Worm (Caenorhabditis elegans) whole organism, L4 larva: Measurements from ENCODE around the gene T26H5.4.
A peak's percentile ranks its signal among the peaks of the same experiment; 100 is the strongest.

Experiments
- F37D6.2 ChIP-seq: sonication (generic microtip); optimal IDR thresholded peaks from 2 replicates; lab custom pipeline; 2016; ENCODE audit warnings: mild to moderate bottlenecking, missing genetic modification characterization, missing compliant biosample characterization
- T26A8.4 ChIP-seq: fragments of 200-800 bp; sonication (Bioruptor generic); IDR thresholded peaks from 2 replicates; pipeline ENCODE4 v1.3.6; 2022; ENCODE audit warnings: missing genetic modification characterization, missing compliant biosample characterization
- aha-1 ChIP-seq: fragments of 150-350 bp; peaks from one replicate; lab custom pipeline; 2014; ENCODE audit warnings: missing biosample characterization, missing genetic modification characterization
- ama-1 ChIP-seq: fragments of 150-350 bp; optimal IDR thresholded peaks from 2 replicates; lab custom pipeline; 2014; ENCODE audit warnings: inconsistent platforms, mixed read lengths
- arid-1 ChIP-seq: fragments of 200-800 bp; sonication (Bioruptor generic); conservative IDR thresholded peaks from 2 replicates; pipeline ENCODE4 v1.3.6; 2022; ENCODE audit warnings: missing genetic modification reagents, missing genetic modification characterization, missing compliant biosample characterization
- attf-4 ChIP-seq: sonication (generic microtip); optimal IDR thresholded peaks from 3 replicates; lab custom pipeline; 2017; ENCODE audit warnings: missing biosample characterization, missing genetic modification characterization
- ceh-32 ChIP-seq: sonication (generic microtip); optimal IDR thresholded peaks from 2 replicates; lab custom pipeline; 2016; ENCODE audit warnings: mild to moderate bottlenecking, missing genetic modification characterization, missing compliant biosample characterization; ENCODE audit not compliant: poor library complexity
- ceh-44 ChIP-seq: fragments of 200-800 bp; sonication (Bioruptor generic); IDR thresholded peaks from 2 replicates; pipeline ENCODE4 v1.3.6; 2022; ENCODE audit warnings: missing genetic modification reagents, missing genetic modification characterization, missing compliant biosample characterization
- ceh-62 ChIP-seq: sonication (generic microtip); optimal IDR thresholded peaks from 2 replicates; lab custom pipeline; 2017; ENCODE audit warnings: missing biosample characterization, missing genetic modification characterization
- ceh-82 ChIP-seq: sonication (generic microtip); optimal IDR thresholded peaks from 2 replicates; lab custom pipeline; 2017; ENCODE audit warnings: missing biosample characterization, missing genetic modification characterization
- cey-2 ChIP-seq: sonication (generic microtip); optimal IDR thresholded peaks from 3 replicates; lab custom pipeline; 2017; ENCODE audit warnings: missing genetic modification characterization, mild to moderate bottlenecking, missing compliant biosample characterization, antibody characterized with exemption, borderline replicate concordance; ENCODE audit not compliant: insufficient read depth
- ctbp-1 ChIP-seq: fragments of 200-800 bp; sonication (Bioruptor generic); IDR thresholded peaks from 2 replicates; pipeline ENCODE4 v1.3.6; 2022; ENCODE audit warnings: missing genetic modification reagents, missing genetic modification characterization, missing compliant biosample characterization
- daf-16 ChIP-seq, 3 experiments: sonication (generic microtip); optimal IDR thresholded peaks; 2 replicates each; lab custom pipeline; 2016 to 2017; ENCODE audit warnings: missing genetic modification characterization in 3 of 3, missing genetic modification reagents in 3 of 3, mild to moderate bottlenecking in 2 of 3, missing compliant biosample characterization in 2 of 3, missing biosample characterization in 1 of 3, moderate library complexity in 1 of 3
- dmd-8 ChIP-seq: fragments of 200-800 bp; sonication (Bioruptor generic); IDR thresholded peaks from 2 replicates; pipeline ENCODE4 v1.3.6; 2022; ENCODE audit warnings: missing genetic modification characterization, missing compliant biosample characterization
- dmd-9 ChIP-seq: fragments of 200-800 bp; sonication (Bioruptor generic); IDR thresholded peaks from 2 replicates; pipeline ENCODE4 v1.3.6; 2022; ENCODE audit warnings: missing genetic modification reagents, missing genetic modification characterization, missing compliant biosample characterization
- dpl-1 ChIP-seq: fragments of 150-350 bp; optimal IDR thresholded peaks from 2 replicates; lab custom pipeline; 2014; ENCODE audit warnings: missing biosample characterization, missing genetic modification reagents, missing genetic modification characterization
- fkh-10 ChIP-seq: fragments of 150-350 bp; optimal IDR thresholded peaks from 2 replicates; lab custom pipeline; 2014; ENCODE audit warnings: missing biosample characterization, missing genetic modification reagents, missing genetic modification characterization
- hmg-1.1 ChIP-seq: fragments of 200-800 bp; sonication (Bioruptor generic); IDR thresholded peaks from 2 replicates; pipeline ENCODE4 v1.3.6; 2022; ENCODE audit warnings: missing genetic modification reagents, missing genetic modification characterization, missing compliant biosample characterization
- lin-13 ChIP-seq: fragments of 150-350 bp; optimal IDR thresholded peaks from 2 replicates; lab custom pipeline; 2014; ENCODE audit warnings: missing biosample characterization, missing genetic modification reagents, missing genetic modification characterization
- lin-39 ChIP-seq: fragments of 150-350 bp; optimal IDR thresholded peaks from 2 replicates; lab custom pipeline; 2014; ENCODE audit warnings: missing biosample characterization, missing genetic modification reagents, missing genetic modification characterization
- lir-3 ChIP-seq: sonication (generic microtip); optimal IDR thresholded peaks from 2 replicates; lab custom pipeline; 2016; ENCODE audit warnings: mild to moderate bottlenecking, missing genetic modification characterization, missing compliant biosample characterization
- lsy-2 ChIP-seq, 2 experiments: fragments of 150-350 bp in 1 of 2; sonication (generic microtip) in 1 of 2; optimal IDR thresholded peaks; 2 replicates each; lab custom pipeline; 2014 to 2017; ENCODE audit warnings: missing biosample characterization in 2 of 2, missing genetic modification characterization in 2 of 2
- mdl-1 ChIP-seq, 2 experiments: fragments of 150-350 bp in 1 of 2; sonication (generic microtip) in 1 of 2; optimal IDR thresholded peaks; 2 replicates each; lab custom pipeline; 2014 to 2017; ENCODE audit warnings: missing biosample characterization in 2 of 2, missing genetic modification characterization in 2 of 2
- nhr-10 ChIP-seq: fragments of 150-350 bp; optimal IDR thresholded peaks from 2 replicates; lab custom pipeline; 2014; ENCODE audit warnings: missing biosample characterization, missing genetic modification characterization
- nhr-102 ChIP-seq: sonication (generic microtip); optimal IDR thresholded peaks from 2 replicates; lab custom pipeline; 2016; ENCODE audit warnings: mild to moderate bottlenecking, missing genetic modification characterization, moderate library complexity, missing compliant biosample characterization
- nhr-11 ChIP-seq: fragments of 150-350 bp; optimal IDR thresholded peaks from 2 replicates; lab custom pipeline; 2014; ENCODE audit warnings: missing biosample characterization, missing genetic modification characterization
- nhr-41 ChIP-seq: fragments of 200-800 bp; sonication (Bioruptor generic); IDR thresholded peaks from 2 replicates; pipeline ENCODE4 v1.3.6; 2022; ENCODE audit warnings: missing genetic modification reagents, missing genetic modification characterization, missing compliant biosample characterization
- nhr-42 ChIP-seq: fragments of 200-800 bp; sonication (Bioruptor generic); IDR thresholded peaks from 2 replicates; pipeline ENCODE4 v1.3.6; 2022; ENCODE audit warnings: missing genetic modification characterization, missing compliant biosample characterization
- nhr-48 ChIP-seq: sonication (generic microtip); optimal IDR thresholded peaks from 2 replicates; lab custom pipeline; 2016; ENCODE audit warnings: mild to moderate bottlenecking, missing genetic modification characterization, missing compliant biosample characterization
- nhr-76 ChIP-seq: fragments of 150-350 bp; optimal IDR thresholded peaks from 2 replicates; lab custom pipeline; 2014; ENCODE audit warnings: missing biosample characterization, missing genetic modification characterization
- rbr-2 ChIP-seq: sonication (generic microtip); optimal IDR thresholded peaks from 2 replicates; lab custom pipeline; 2016; ENCODE audit warnings: missing genotype, missing genetic modification characterization, missing compliant biosample characterization
- saeg-2 ChIP-seq: fragments of 200-800 bp; sonication (Bioruptor generic); IDR thresholded peaks from 2 replicates; pipeline ENCODE4 v1.3.6; 2022; ENCODE audit warnings: missing genetic modification reagents, missing genetic modification characterization, missing compliant biosample characterization
- sdz-12 ChIP-seq: fragments of 200-800 bp; sonication (Bioruptor generic); optimal IDR thresholded peaks from 2 replicates; lab custom pipeline; 2018; ENCODE audit warnings: mild to moderate bottlenecking, missing genetic modification characterization, missing compliant biosample characterization
- set-16 ChIP-seq: fragments of 200-800 bp; sonication (Bioruptor generic); IDR thresholded peaks from 2 replicates; pipeline ENCODE4 v1.3.6; 2022; ENCODE audit warnings: missing genetic modification reagents, missing genetic modification characterization, missing compliant biosample characterization
- skn-1 ChIP-seq: fragments of 150-350 bp; optimal IDR thresholded peaks from 2 replicates; lab custom pipeline; 2014; ENCODE audit warnings: missing biosample characterization, missing genetic modification characterization
- snpc-1.2 ChIP-seq: fragments of 200-800 bp; sonication (Bioruptor generic); IDR thresholded peaks from 2 replicates; pipeline ENCODE4 v1.3.6; 2022; ENCODE audit warnings: missing genetic modification reagents, missing genetic modification characterization, missing compliant biosample characterization
- spr-1 ChIP-seq: sonication (generic microtip); optimal IDR thresholded peaks from 2 replicates; lab custom pipeline; 2016; ENCODE audit warnings: mild to moderate bottlenecking, missing genetic modification characterization, missing compliant biosample characterization
- spr-3 ChIP-seq: fragments of 200-800 bp; sonication (Bioruptor generic); optimal IDR thresholded peaks from 2 replicates; lab custom pipeline; 2018; ENCODE audit warnings: mild to moderate bottlenecking, missing genetic modification characterization, missing compliant biosample characterization
- tag-97 ChIP-seq: fragments of 200-800 bp; sonication (Bioruptor generic); IDR thresholded peaks from 2 replicates; pipeline ENCODE4 v1.3.6; 2022; ENCODE audit warnings: missing genetic modification characterization, missing compliant biosample characterization
- tra-1 ChIP-seq: fragments of 200-800 bp; sonication (Bioruptor generic); IDR thresholded peaks from 2 replicates; pipeline ENCODE4 v1.3.6; 2022; ENCODE audit warnings: missing genetic modification reagents, missing genetic modification characterization, missing compliant biosample characterization
- unc-130 ChIP-seq: sonication (generic microtip); optimal IDR thresholded peaks from 2 replicates; lab custom pipeline; 2016; ENCODE audit warnings: missing genetic modification reagents, missing genetic modification characterization, missing compliant biosample characterization
- unc-39 ChIP-seq: sonication (generic microtip); optimal IDR thresholded peaks from 2 replicates; lab custom pipeline; 2017; ENCODE audit warnings: missing biosample characterization, missing genetic modification characterization
- unc-62 ChIP-seq, 3 experiments: fragments of 150-350 bp in 1 of 3; sonication (generic microtip); optimal IDR thresholded peaks in 2 of 3; peaks in 1 of 3; 1 replicate in 1 of 3; 2 replicates in 2 of 3; lab custom pipeline; 2014 to 2017; ENCODE audit warnings: missing biosample characterization in 3 of 3, missing genetic modification characterization in 3 of 3, missing genetic modification reagents in 3 of 3, missing genotype in 1 of 3
- vab-7 ChIP-seq: fragments of 200-800 bp; sonication (Bioruptor generic); IDR thresholded peaks from 2 replicates; pipeline ENCODE4 v1.3.6; 2022; ENCODE audit warnings: missing genetic modification reagents, missing genetic modification characterization, missing compliant biosample characterization
- ztf-11 ChIP-seq: fragments of 150-350 bp; optimal IDR thresholded peaks from 2 replicates; lab custom pipeline; 2014; ENCODE audit warnings: missing biosample characterization, missing genetic modification characterization

Gene T26H5.4

ce11 chrV:15466719-15467118, 18.2 kb upstream of the T26H5.4 start:
- peak; percentile 59 for TF ChIP-seq aha-1 (tag; lab: Kevin White, UChicago)
- no peak for TF ChIP-seq rbr-2 (tag; lab: Kevin White, UChicago)
- TF ChIP-seq nhr-41 (GFP tag; lab: Robert Waterston, UW), result no peak
- peak in 1 of 2 experiments; percentile 84 for TF ChIP-seq unc-62 (GFP tag; optimal IDR thresholded peaks at IDR 0.05 in 1 of 2; lab: Kevin White, UChicago)
- no peak for TF ChIP-seq unc-62 (tag; optimal IDR thresholded peaks at IDR 0.05; lab: Kevin White, UChicago)
- no peak for TF ChIP-seq tag-97 (GFP tag; lab: Robert Waterston, UW)
- TF ChIP-seq, all 104 proteins: peak for 2

ce11 chrV:15466017-15466416, 17.5 kb upstream of the T26H5.4 start:
- TF ChIP-seq set-16 (GFP tag; lab: Robert Waterston, UW) (peak; percentile 50; the same call in 1 of the 2 replicates), T26A8.4 (GFP tag; lab: Robert Waterston, UW) (no peak)
- TF ChIP-seq, all 104 proteins: peak for 1

ce11 chrV:15465032-15465727, 16.7 kb upstream of the T26H5.4 start, which contains the start of gene pqn-71:
TSS of gene pqn-71 (plus strand) at chrV:15465677.
- peak; percentile 91 for TF ChIP-seq nhr-48
- TF ChIP-seq F37D6.2, result peak; percentile 83
- TF ChIP-seq daf-16 (GFP tag; optimal IDR thresholded peaks at IDR 0.05; lab: Kevin White, UChicago), result peak; percentile 91 to 96
- peak; percentile 84 for TF ChIP-seq daf-16 (tag; optimal IDR thresholded peaks at IDR 0.05; lab: Kevin White, UChicago)
- TF ChIP-seq cey-2 (tag; lab: Kevin White, UChicago), result peak; percentile 70
- TF ChIP-seq arid-1 (GFP tag; lab: Robert Waterston, UW), result peak; percentile 92
- peak; percentile 93 for TF ChIP-seq unc-130 (GFP tag; lab: Kevin White, UChicago)
- no peak for TF ChIP-seq lsy-2 (tag; optimal IDR thresholded peaks at IDR 0.05; lab: Kevin White, UChicago)
- peak; percentile 66 for TF ChIP-seq dpl-1 (GFP tag; lab: Kevin White, UChicago)
- TF ChIP-seq attf-4 (tag; lab: Kevin White, UChicago), result peak; percentile 26
- TF ChIP-seq ztf-11 (tag; lab: Kevin White, UChicago), result no peak
- TF ChIP-seq nhr-42 (GFP tag; lab: Robert Waterston, UW), result peak; percentile 94
- peak; percentile 93 for TF ChIP-seq lin-13
- TF ChIP-seq sdz-12, result peak; percentile 92
- no peak for TF ChIP-seq nhr-102 (tag; lab: Kevin White, UChicago)
- TF ChIP-seq nhr-76 (tag; lab: Kevin White, UChicago), result peak; percentile 12
- TF ChIP-seq ceh-32 (tag; lab: Kevin White, UChicago), result peak; percentile 74
- TF ChIP-seq saeg-2 (GFP tag; lab: Robert Waterston, UW), result peak; percentile 92
- peak; percentile 92 for TF ChIP-seq snpc-1.2
- no peak for TF ChIP-seq skn-1 (tag; lab: Kevin White, UChicago)
- TF ChIP-seq hmg-1.1, result peak; percentile 97
- TF ChIP-seq fkh-10 (GFP tag; lab: Kevin White, UChicago), result peak; percentile 52
- TF ChIP-seq lin-39 (tag; lab: Kevin White, UChicago), result no peak
- peak; percentile 64 for TF ChIP-seq nhr-11 (tag; lab: Kevin White, UChicago)
- peak; percentile 97 for TF ChIP-seq tra-1 (GFP tag; lab: Robert Waterston, UW)
- TF ChIP-seq ceh-44 (GFP tag; lab: Robert Waterston, UW), result peak; percentile 93
- TF ChIP-seq rbr-2 (tag; lab: Kevin White, UChicago), result peak; percentile 95
- peak; percentile 95 for TF ChIP-seq dmd-9 (GFP tag; lab: Robert Waterston, UW)
- TF ChIP-seq ctbp-1 (GFP tag; lab: Robert Waterston, UW), result peak; percentile 94
- peak; percentile 90 for TF ChIP-seq lir-3 (tag; lab: Kevin White, UChicago)
- TF ChIP-seq ama-1, result no peak
- no peak for TF ChIP-seq ceh-62 (tag; lab: Kevin White, UChicago)
- no peak for TF ChIP-seq ceh-82 (tag; lab: Kevin White, UChicago)
- peak; percentile 91 for TF ChIP-seq vab-7 (GFP tag; lab: Robert Waterston, UW)
- TF ChIP-seq dmd-8, result peak; percentile 98
- TF ChIP-seq unc-39, result no peak
- TF ChIP-seq spr-3 (GFP tag; lab: Kevin White, UChicago), result peak; percentile 91
- TF ChIP-seq nhr-10 (tag; lab: Kevin White, UChicago), result no peak
- peak; percentile 46 to 77 for TF ChIP-seq mdl-1 (tag; optimal IDR thresholded peaks at IDR 0.05; lab: Kevin White, UChicago)
- TF ChIP-seq set-16 (GFP tag; lab: Robert Waterston, UW), result peak; percentile 63; the same call in 1 of the 2 replicates
- TF ChIP-seq spr-1, result peak; percentile 95
